Worm (Caenorhabditis elegans) whole organism, midembryonic: ENCODE measurements around the gene baf-1.

Experiments used
- cog-1 ChIP-seq: sonication (generic microtip); optimal IDR thresholded peaks from 2 replicates; lab custom pipeline; 2016; ENCODE audit warnings: missing genetic modification characterization, missing compliant biosample characterization
- ref-1 ChIP-seq: fragments of 200-800 bp; sonication (Bioruptor generic); conservative IDR thresholded peaks from 2 replicates; pipeline ENCODE4 v1.3.6; 2022; ENCODE audit warnings: missing genetic modification reagents, missing genetic modification characterization, missing compliant biosample characterization

DNA sequence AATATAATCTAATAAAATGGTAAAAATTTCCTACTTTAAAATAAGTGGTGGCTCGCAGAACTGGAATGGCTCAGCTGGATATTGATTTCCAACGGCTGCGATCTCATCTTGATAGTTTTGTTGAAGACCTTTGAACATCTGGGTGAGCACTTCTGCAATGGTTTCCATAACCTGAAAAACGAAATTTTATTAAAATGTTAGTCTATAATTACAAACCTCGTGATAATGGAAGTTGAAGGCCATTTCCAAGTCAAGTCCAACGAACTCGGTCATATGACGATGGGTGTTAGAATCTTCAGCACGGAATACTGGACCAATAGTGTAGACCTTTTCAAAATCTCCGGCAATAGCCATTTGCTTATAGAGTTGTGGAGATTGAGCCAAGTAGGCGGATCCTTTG, 22.5 kb downstream of the baf-1 start:
- TF ChIP-seq ref-1 (GFP tag; lab: Robert Waterston, UW) (no peak), cog-1 (tag; lab: Kevin White, UChicago) (no peak)
